Worm (Caenorhabditis elegans) whole organism, midembryonic: ENCODE measurements around the gene F58H1.5.

ENCODE experiments used
- flt-1 ChIP-seq: fragments of 200-800 bp; sonication (Bioruptor generic); IDR thresholded peaks from 2 replicates; pipeline ENCODE4 v1.3.6; 2022; ENCODE audit warnings: missing genetic modification characterization, missing compliant biosample characterization
- ztf-29 ChIP-seq: fragments of 200-800 bp; sonication (Bioruptor generic); IDR thresholded peaks from 2 replicates; pipeline ENCODE4 v1.3.6; 2022; ENCODE audit warnings: missing genetic modification reagents, missing genetic modification characterization, missing compliant biosample characterization

DNA sequence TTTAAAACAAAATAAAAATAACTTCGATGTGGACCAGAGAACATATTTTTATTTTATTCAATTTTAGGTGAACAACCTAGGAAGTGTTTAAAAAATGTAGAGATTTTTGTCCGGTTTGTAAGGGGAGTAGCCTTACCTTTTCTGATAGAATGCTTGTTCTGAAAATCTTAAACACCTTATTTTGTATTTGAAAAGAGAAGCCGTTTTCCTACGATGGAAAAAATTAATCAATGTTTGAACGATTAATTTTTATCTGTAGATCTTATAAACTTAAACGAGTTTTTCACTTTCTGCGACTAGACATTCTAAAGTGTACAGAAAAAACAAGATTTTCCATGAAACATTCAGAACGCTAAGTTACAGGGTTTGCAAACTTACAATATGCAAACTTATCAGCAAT, 15.9 kb upstream of the F58H1.5 start, which contains the start of gene F58H1.6:
- TF ChIP-seq flt-1 (GFP tag; lab: Robert Waterston, UW) (no peak), ztf-29 (GFP tag; lab: Robert Waterston, UW) (no peak)
